Fruit fly (Drosophila melanogaster): ENCODE data around the gene CG18641.

CG18641 gene

dm6 chr2L:2394872-2395271 is 20.2 kb downstream of the CG18641 start (continued):
- TF ChIP-seq sens (GFP tag), result peak; percentile 6
- no peak for TF ChIP-seq Adf1 (GFP tag; IDR thresholded peaks at IDR 0.05)

- TF ChIP-seq CG43689 (GFP tag; IDR thresholded peaks at IDR 0.05) (no peak), CG6765 (GFP tag; optimal IDR thresholded peaks at IDR 0.05) (no peak), HmgD (GFP tag; optimal IDR thresholded peaks at IDR 0.05) (no peak), NC2β (GFP tag; optimal IDR thresholded peaks at IDR 0.05) (no peak), grau (tag; optimal IDR thresholded peaks at IDR 0.05) (no peak), CG3726 (GFP tag; IDR thresholded peaks at IDR 0.05) (no peak), Lim3 (GFP tag; IDR thresholded peaks at IDR 0.05) (0 out of 2 replicates have a peak, but pooled peaks have one; percentile 7), Atf3 (GFP tag; optimal IDR thresholded peaks at IDR 0.05) (no peak), Ssrp (tag; optimal IDR thresholded peaks at IDR 0.05) (no peak), CG12219 (GFP tag; optimal IDR thresholded peaks at IDR 0.05) (no peak), sisA (GFP tag; IDR thresholded peaks at IDR 0.05) (no peak), Ets65A (GFP tag) (no peak), twi (tag; optimal IDR thresholded peaks at IDR 0.05) (no peak), CG7745 (tag; optimal IDR thresholded peaks at IDR 0.05) (no peak), CG13775 (GFP tag; optimal IDR thresholded peaks at IDR 0.05) (no peak), kah (GFP tag; optimal IDR thresholded peaks at IDR 0.05) (no peak), trh (GFP tag; optimal IDR thresholded peaks at IDR 0.05) (no peak), CG17361 (GFP tag; IDR thresholded peaks at IDR 0.05) (no peak), Nf-YC (tag; optimal IDR thresholded peaks at IDR 0.05) (peak; percentile 87), croc (GFP tag; conservative IDR thresholded peaks at IDR 0.05) (no peak), Deaf1 (tag; optimal IDR thresholded peaks at IDR 0.05) (peak; percentile 12), Usf (GFP tag; optimal IDR thresholded peaks at IDR 0.05) (no peak), CG10543 (GFP tag; optimal IDR thresholded peaks at IDR 0.05) (no peak), CrebB (tag; optimal IDR thresholded peaks at IDR 0.05) (no peak), pb (GFP tag; optimal IDR thresholded peaks at IDR 0.05) (no peak), eyg (GFP tag; optimal IDR thresholded peaks at IDR 0.05) (no peak), lab (GFP tag; optimal IDR thresholded peaks at IDR 0.05) (peak; percentile 16), CG6683 (GFP tag; optimal IDR thresholded peaks at IDR 0.05) (no peak), sd (tag; optimal IDR thresholded peaks at IDR 0.05) (no peak), CG18764 (GFP tag; optimal IDR thresholded peaks at IDR 0.05) (no peak), Nf-YB (GFP tag; optimal IDR thresholded peaks at IDR 0.05) (peak; percentile 78), danr (GFP tag; IDR thresholded peaks at IDR 0.05) (no peak), Dad (GFP tag; optimal IDR thresholded peaks at IDR 0.05) (no peak), phol (tag; optimal IDR thresholded peaks at IDR 0.05) (no peak), CG3281 (GFP tag; optimal IDR thresholded peaks at IDR 0.05) (no peak), CG3838 (GFP tag; optimal IDR thresholded peaks at IDR 0.05) (no peak), luna (GFP tag; optimal IDR thresholded peaks at IDR 0.05) (no peak)
These were observed 23.8 kb downstream of the CG18641 start, which contains the start of gene CG46448 for dm6 chr2L:2391321-2391720. Gene CG46448, plus strand, starts transcription at chr2L:2391660.

dm6 chr2L:2390589-2390988 is 24.5 kb downstream of the CG18641 start, which contains the start of gene CG43750:
Gene CG43750, minus strand, starts transcription at chr2L:2390689.
- TF ChIP-seq tin (GFP tag; optimal IDR thresholded peaks at IDR 0.05) (no peak), NfI (GFP tag; optimal IDR thresholded peaks at IDR 0.05) (no peak), dm (GFP tag; optimal IDR thresholded peaks at IDR 0.05) (no peak), CG13424 (tag; optimal IDR thresholded peaks at IDR 0.05) (no peak), Lhr (GFP tag; optimal IDR thresholded peaks at IDR 0.05) (no peak), gsb-n (tag; optimal IDR thresholded peaks at IDR 0.05) (no peak), CG3995 (GFP tag; optimal IDR thresholded peaks at IDR 0.05) (no peak)

Data from whole organism, embryonic.